Worm (Caenorhabditis elegans): ENCODE data around the gene F46F5.13.

DNA sequence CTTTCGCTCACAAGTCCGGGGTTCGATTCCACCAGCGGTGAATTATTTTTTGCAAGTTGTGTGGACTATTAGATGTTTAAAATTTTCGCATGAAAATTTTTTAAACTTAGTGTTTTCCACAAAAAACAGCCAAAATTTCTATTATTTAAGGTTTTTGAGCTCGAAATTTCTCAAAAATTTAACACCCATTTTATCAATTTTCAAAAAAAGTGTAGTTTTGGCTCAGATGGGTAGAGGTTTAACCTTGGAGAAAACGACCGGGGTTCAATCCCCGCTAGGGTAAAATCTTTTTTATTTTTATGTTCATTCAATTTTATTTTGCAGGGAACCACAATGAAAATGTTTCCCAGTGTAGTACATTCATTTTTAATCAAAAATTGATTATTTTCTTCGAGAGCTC is 33.9 kb upstream of the F46F5.13 start:
- TF ChIP-seq nhr-76 (tag; optimal IDR thresholded peaks at IDR 0.05) (no peak), pha-4 (tag; optimal IDR thresholded peaks at IDR 0.05) (no peak), ceh-28 (tag; optimal IDR thresholded peaks at IDR 0.05) (no peak), elt-3 (tag; optimal IDR thresholded peaks at IDR 0.05) (no peak), fkh-10 (GFP tag; optimal IDR thresholded peaks at IDR 0.05) (no peak), nhr-11 (tag; optimal IDR thresholded peaks at IDR 0.05) (no peak), ceh-82 (tag; optimal IDR thresholded peaks at IDR 0.05) (no peak), mdl-1 (tag; optimal IDR thresholded peaks at IDR 0.05) (no peak), nhr-12 (tag; optimal IDR thresholded peaks at IDR 0.05) (no peak), unc-39 (tag; optimal IDR thresholded peaks at IDR 0.05) (no peak), nhr-28 (tag; optimal IDR thresholded peaks at IDR 0.05) (no peak), jun-1 (tag; optimal IDR thresholded peaks at IDR 0.05) (no peak), nfya-1 (tag; optimal IDR thresholded peaks at IDR 0.05; ENCODE audit: insufficient read depth) (no peak), nhr-237 (tag; optimal IDR thresholded peaks at IDR 0.05) (no peak)

Data from whole organism, L3 larva.